Worm (Caenorhabditis elegans) whole organism, early embryonic: ENCODE results near the gene pbs-3.

Experiments used
- aly-1 ChIP-seq: sonication (generic microtip); optimal IDR thresholded peaks from 2 replicates; lab custom pipeline; 2016; ENCODE audit warnings: missing genetic modification characterization, missing compliant biosample characterization
- ama-1 ChIP-seq: fragments of 150-350 bp; optimal IDR thresholded peaks from 2 replicates; lab custom pipeline; 2014
- ets-7 ChIP-seq: sonication (generic microtip); optimal IDR thresholded peaks from 2 replicates; lab custom pipeline; 2016; ENCODE audit warnings: missing genotype, missing genetic modification characterization, missing compliant biosample characterization
- flt-1 ChIP-seq: fragments of 200-800 bp; sonication (Bioruptor generic); IDR thresholded peaks from 2 replicates; pipeline ENCODE4 v1.3.6; 2022; ENCODE audit warnings: missing genetic modification characterization, missing compliant biosample characterization
- hmbx-1 ChIP-seq: sonication (generic microtip); optimal IDR thresholded peaks from 2 replicates; lab custom pipeline; 2016; ENCODE audit warnings: mild to moderate bottlenecking, missing genetic modification characterization, missing compliant biosample characterization
- hmg-4 ChIP-seq: fragments of 200-800 bp; sonication (Bioruptor generic); optimal IDR thresholded peaks from 2 replicates; lab custom pipeline; 2018; ENCODE audit warnings: mild to moderate bottlenecking, missing genetic modification characterization, missing compliant biosample characterization
- pes-1 ChIP-seq: fragments of 200-800 bp; sonication (Bioruptor generic); IDR thresholded peaks from 2 replicates; pipeline ENCODE4 v1.3.6; 2022; ENCODE audit warnings: missing genetic modification reagents, missing genetic modification characterization, missing compliant biosample characterization
- scrt-1 ChIP-seq: fragments of 200-800 bp; sonication (Bioruptor generic); IDR thresholded peaks from 2 replicates; pipeline ENCODE4 v1.3.6; 2022; ENCODE audit warnings: missing genetic modification characterization, missing compliant biosample characterization
- sea-1 ChIP-seq: fragments of 200-800 bp; sonication (Bioruptor generic); conservative IDR thresholded peaks from 2 replicates; pipeline ENCODE4 v1.3.6; 2022; ENCODE audit warnings: missing genetic modification characterization, missing compliant biosample characterization

DNA sequence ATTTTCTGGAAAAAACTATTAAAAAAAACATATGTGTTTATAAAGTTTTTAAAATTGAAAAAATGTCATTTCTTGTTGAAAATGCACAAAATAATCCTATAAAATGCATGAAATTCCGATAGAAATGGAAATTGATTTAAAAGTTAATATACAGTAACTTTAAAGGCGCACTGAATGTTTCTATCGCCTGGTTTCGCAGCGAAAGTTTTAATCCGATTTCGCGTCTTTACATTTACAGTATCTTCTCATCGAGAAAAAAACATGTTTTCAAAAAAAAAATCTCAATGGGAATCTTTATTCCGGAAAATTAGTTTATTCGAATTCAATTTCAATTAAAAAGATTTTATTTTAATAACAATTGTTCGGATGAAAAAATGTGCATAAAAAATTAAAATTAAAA lies 41.0 kb downstream of the pbs-3 start, which contains the start of gene R05F9.11:
- no peak for TF ChIP-seq sea-1
- TF ChIP-seq scrt-1 (GFP tag; lab: Robert Waterston, UW) = no peak
- TF ChIP-seq ets-7 = no peak
- TF ChIP-seq hmbx-1 = no peak
- TF ChIP-seq pes-1 (GFP tag; lab: Robert Waterston, UW) = no peak
- TF ChIP-seq flt-1 (GFP tag; lab: Robert Waterston, UW) = no peak
- no peak for TF ChIP-seq ama-1 (lab: Kevin White, UChicago)
- TF ChIP-seq aly-1 (tag; lab: Kevin White, UChicago) = no peak
- no peak for TF ChIP-seq hmg-4 (GFP tag; lab: Kevin White, UChicago)
